Worm (Caenorhabditis elegans) whole organism, young adult: Measurements from ENCODE around the gene xbx-5.

Experiments used
- F23B12.7 ChIP-seq: sonication (generic microtip); optimal IDR thresholded peaks from 2 replicates; lab custom pipeline; 2017; ENCODE audit warnings: missing genetic modification characterization, mild to moderate bottlenecking, missing compliant biosample characterization, antibody characterized with exemption, moderate library complexity; ENCODE audit not compliant: insufficient read depth
- lin-35 ChIP-seq, 3 experiments: fragments of 150-350 bp in 2 of 3; sonication (generic microtip) in 1 of 3; optimal IDR thresholded peaks; 2 replicates each; lab custom pipeline; 2014 to 2018; ENCODE audit warnings: missing biosample characterization in 3 of 3, missing genetic modification characterization in 3 of 3, missing genetic modification reagents in 3 of 3
- madf-3 ChIP-seq: fragments of 200-800 bp; sonication (Bioruptor generic); IDR thresholded peaks from 2 replicates; pipeline ENCODE4 v1.3.6; 2022; ENCODE audit warnings: missing genetic modification reagents, missing genetic modification characterization, missing compliant biosample characterization
- snpc-4 ChIP-seq, 5 experiments: fragments of 150-350 bp in 1 of 5; sonication (generic microtip) in 4 of 5; optimal IDR thresholded peaks; 2 replicates each; lab custom pipeline; 2014 to 2018; ENCODE audit warnings: missing genetic modification characterization in 5 of 5, missing biosample characterization in 3 of 5, antibody characterized with exemption in 2 of 5, mild to moderate bottlenecking in 2 of 5, missing compliant biosample characterization in 2 of 5, missing genotype in 2 of 5, moderate library complexity in 2 of 5, missing genetic modification reagents in 1 of 5
- ztf-25 ChIP-seq: fragments of 200-800 bp; sonication (Bioruptor generic); IDR thresholded peaks from 2 replicates; pipeline ENCODE4 v1.3.6; 2022; ENCODE audit warnings: missing genetic modification reagents, missing genetic modification characterization, missing compliant biosample characterization
- ztf-3 ChIP-seq: fragments of 200-800 bp; sonication (Bioruptor generic); optimal IDR thresholded peaks from 2 replicates; lab custom pipeline; 2018; ENCODE audit warnings: mild to moderate bottlenecking, missing genetic modification characterization, missing compliant biosample characterization

DNA sequence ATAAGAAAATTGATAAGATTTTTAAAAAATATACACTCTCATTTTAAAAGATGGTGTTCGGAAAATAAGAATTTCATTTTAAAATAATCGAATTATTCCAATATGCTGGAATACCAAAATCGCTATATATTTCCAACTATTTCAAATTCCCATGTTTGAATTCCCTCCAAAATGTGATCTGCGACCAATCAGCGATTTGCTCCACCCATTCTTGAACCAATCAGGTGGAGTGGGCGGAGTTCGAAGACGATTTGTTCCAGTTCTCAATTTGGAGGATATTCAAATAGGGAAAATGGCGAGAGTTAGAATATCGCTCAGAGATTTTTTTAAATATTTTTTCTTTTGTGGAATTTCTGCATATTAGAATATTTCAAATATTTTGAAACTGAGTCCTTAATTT is 13.4 kb downstream of the xbx-5 start:
- TF ChIP-seq snpc-4 (GFP tag; optimal IDR thresholded peaks at IDR 0.05; lab: Kevin White, UChicago) (no peak), snpc-4 (tag; optimal IDR thresholded peaks at IDR 0.05; lab: Kevin White, UChicago) (no peak), lin-35 (GFP tag; optimal IDR thresholded peaks at IDR 0.05; lab: Kevin White, UChicago) (peak in 1 of 3 experiments; percentile 25), ztf-25 (no peak), ztf-3 (GFP tag; lab: Kevin White, UChicago) (no peak), madf-3 (GFP tag; lab: Robert Waterston, UW) (no peak), F23B12.7 (tag; lab: Kevin White, UChicago) (no peak)
